Fruit fly (Drosophila melanogaster): ENCODE measurements around the gene pug.

DNA sequence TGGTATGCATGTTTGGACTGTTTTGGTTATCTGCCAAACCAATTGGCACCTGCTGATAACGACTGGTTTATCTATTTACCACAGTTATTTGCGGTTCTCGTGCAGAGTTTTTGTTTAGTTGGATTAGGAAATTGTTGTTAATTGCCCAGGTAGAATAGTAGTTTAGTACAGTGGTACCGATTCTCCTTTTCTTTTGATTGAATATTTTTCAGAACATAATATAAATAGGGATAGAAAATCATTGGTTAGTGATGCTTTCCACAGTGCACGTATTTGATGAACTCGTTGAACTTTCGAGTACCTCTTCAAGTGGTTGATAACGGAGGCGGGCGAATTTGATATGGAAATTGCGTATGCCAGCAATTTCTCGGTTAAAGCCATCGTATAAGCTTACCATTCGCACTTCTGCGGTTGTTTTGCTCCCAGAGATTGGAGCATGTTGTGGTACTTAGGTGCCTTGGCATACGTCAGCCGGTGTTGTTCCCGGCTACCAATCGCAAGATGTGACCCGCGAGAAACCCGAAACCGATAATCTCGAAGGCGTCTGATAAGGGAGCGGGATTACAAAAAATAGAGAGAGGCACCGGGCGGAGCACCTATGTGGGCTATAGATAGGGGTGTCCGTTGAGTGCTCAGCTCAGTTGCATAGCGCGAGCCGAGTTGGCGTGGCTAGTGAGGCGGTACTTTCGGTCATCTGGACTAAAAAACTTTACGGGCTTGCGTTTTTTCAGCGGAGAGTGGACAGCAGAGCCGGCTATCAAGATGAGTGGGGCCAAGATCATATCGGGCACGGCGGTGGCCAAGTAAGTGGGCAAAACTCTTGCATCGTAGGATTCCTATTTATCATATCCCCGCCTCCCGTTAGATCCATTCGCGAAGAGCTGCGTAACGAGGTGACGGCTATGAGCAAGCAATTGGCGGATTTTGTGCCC lies 3.0 kb downstream of the pug start:
- TF ChIP-seq EcR (GFP tag; optimal IDR thresholded peaks at IDR 0.05) (no peak), pan (optimal IDR thresholded peaks at IDR 0.05) (no peak), CG8478 (optimal IDR thresholded peaks at IDR 0.05) (no peak), Dll (optimal IDR thresholded peaks at IDR 0.05) (no peak)

Measured in whole organism.